Worm (Caenorhabditis elegans) whole organism, L3 larva: Measurements from ENCODE around the gene M01H9.2.
A peak's percentile ranks its signal among the peaks of the same experiment; 100 is the strongest.

Source experiments
- R02D3.7 ChIP-seq: fragments of 150-350 bp; optimal IDR thresholded peaks from 2 replicates; lab custom pipeline; 2014; ENCODE audit warnings: missing biosample characterization, missing genetic modification characterization
- aly-2 ChIP-seq: fragments of 150-350 bp; optimal IDR thresholded peaks from 2 replicates; lab custom pipeline; 2014; ENCODE audit warnings: missing biosample characterization, missing genetic modification characterization
- ama-1 ChIP-seq: fragments of 150-350 bp; optimal IDR thresholded peaks from 2 replicates; lab custom pipeline; 2018
- ceh-16 ChIP-seq: sonication (generic microtip); optimal IDR thresholded peaks from 2 replicates; lab custom pipeline; 2017; ENCODE audit warnings: missing biosample characterization, missing genetic modification characterization
- ceh-28 ChIP-seq: fragments of 150-350 bp; optimal IDR thresholded peaks from 2 replicates; lab custom pipeline; 2014; ENCODE audit warnings: missing biosample characterization, missing genetic modification reagents, missing genetic modification characterization
- ceh-82 ChIP-seq: fragments of 150-350 bp; optimal IDR thresholded peaks from 2 replicates; lab custom pipeline; 2014; ENCODE audit warnings: missing biosample characterization, missing genetic modification characterization
- ceh-9 ChIP-seq: sonication (generic microtip); optimal IDR thresholded peaks from 2 replicates; lab custom pipeline; 2018; ENCODE audit warnings: missing biosample characterization, missing genetic modification characterization
- daf-12 ChIP-seq: fragments of 150-350 bp; optimal IDR thresholded peaks from 2 replicates; lab custom pipeline; 2014; ENCODE audit warnings: missing biosample characterization, missing genetic modification reagents, missing genetic modification characterization
- egl-27 ChIP-seq: sonication (generic microtip); optimal IDR thresholded peaks from 4 replicates; lab custom pipeline; 2017; ENCODE audit warnings: missing biosample characterization, missing genetic modification reagents, missing genetic modification characterization
- egl-5 ChIP-seq: fragments of 150-350 bp; optimal IDR thresholded peaks from 2 replicates; lab custom pipeline; 2017; ENCODE audit warnings: missing biosample characterization, missing genetic modification reagents, missing genetic modification characterization, inconsistent platforms
- elt-1 ChIP-seq: fragments of 150-350 bp; optimal IDR thresholded peaks from 2 replicates; lab custom pipeline; 2014; ENCODE audit warnings: missing biosample characterization, missing genetic modification characterization
- elt-2 ChIP-seq: sonication (generic microtip); optimal IDR thresholded peaks from 2 replicates; lab custom pipeline; 2016; ENCODE audit warnings: missing genetic modification reagents, mild to moderate bottlenecking, missing genetic modification characterization, missing compliant biosample characterization
- elt-3 ChIP-seq, 3 experiments: fragments of 150-350 bp in 1 of 3; sonication (generic microtip) in 2 of 3; optimal IDR thresholded peaks; 2 replicates in 2 of 3; 4 replicates in 1 of 3; lab custom pipeline; 2014 to 2017; ENCODE audit warnings: missing biosample characterization in 3 of 3, missing genetic modification characterization in 3 of 3
- fkh-10 ChIP-seq: sonication (generic microtip); optimal IDR thresholded peaks from 2 replicates; lab custom pipeline; 2017; ENCODE audit warnings: missing biosample characterization, missing genetic modification reagents, missing genetic modification characterization
- fkh-2 ChIP-seq: fragments of 150-350 bp; optimal IDR thresholded peaks from 2 replicates; lab custom pipeline; 2014; ENCODE audit warnings: missing biosample characterization, missing genetic modification reagents, missing genetic modification characterization
- fos-1 ChIP-seq: fragments of 150-350 bp; optimal IDR thresholded peaks from 2 replicates; lab custom pipeline; 2014; ENCODE audit warnings: missing biosample characterization, missing genetic modification characterization
- lin-39 ChIP-seq: fragments of 150-350 bp; optimal IDR thresholded peaks from 2 replicates; lab custom pipeline; 2018; ENCODE audit warnings: missing biosample characterization, missing genetic modification reagents, missing genetic modification characterization
- lsy-12 ChIP-seq: sonication (generic microtip); optimal IDR thresholded peaks from 2 replicates; lab custom pipeline; 2016; ENCODE audit warnings: mild to moderate bottlenecking, missing genetic modification characterization, missing compliant biosample characterization
- mml-1 ChIP-seq: fragments of 150-350 bp; sonication (generic microtip); optimal IDR thresholded peaks from 3 replicates; lab custom pipeline; 2014; ENCODE audit warnings: missing biosample characterization, missing genetic modification characterization
- nfya-1 ChIP-seq: sonication (generic microtip); optimal IDR thresholded peaks from 2 replicates; lab custom pipeline; 2017; ENCODE audit warnings: missing genetic modification characterization, mild to moderate bottlenecking, missing compliant biosample characterization, antibody characterized with exemption, moderate library complexity; ENCODE audit not compliant: insufficient read depth
- nhr-11 ChIP-seq: fragments of 150-350 bp; optimal IDR thresholded peaks from 2 replicates; lab custom pipeline; 2014; ENCODE audit warnings: missing biosample characterization, missing genetic modification characterization
- nhr-23 ChIP-seq: fragments of 150-350 bp; optimal IDR thresholded peaks from 2 replicates; lab custom pipeline; 2014; ENCODE audit warnings: missing biosample characterization, missing genetic modification reagents, missing genetic modification characterization
- nhr-237 ChIP-seq: fragments of 150-350 bp; optimal IDR thresholded peaks from 2 replicates; lab custom pipeline; 2014; ENCODE audit warnings: missing biosample characterization, missing genetic modification characterization
- nhr-28 ChIP-seq: fragments of 150-350 bp; optimal IDR thresholded peaks from 2 replicates; lab custom pipeline; 2014; ENCODE audit warnings: missing biosample characterization, missing genetic modification characterization
- nhr-43 ChIP-seq: sonication (generic microtip); optimal IDR thresholded peaks from 2 replicates; lab custom pipeline; 2016; ENCODE audit warnings: mild to moderate bottlenecking, missing genetic modification characterization, missing compliant biosample characterization; ENCODE audit not compliant: poor library complexity, severe bottlenecking
- nhr-67 ChIP-seq: fragments of 150-350 bp; optimal IDR thresholded peaks from 2 replicates; lab custom pipeline; 2014; ENCODE audit warnings: missing biosample characterization, missing genetic modification characterization
- nhr-76 ChIP-seq: fragments of 150-350 bp; sonication (generic microtip); optimal IDR thresholded peaks from 5 replicates; lab custom pipeline; 2014; ENCODE audit warnings: missing biosample characterization, missing genetic modification characterization
- nhr-77 ChIP-seq: fragments of 150-350 bp; optimal IDR thresholded peaks from 2 replicates; lab custom pipeline; 2014; ENCODE audit warnings: missing biosample characterization, missing genetic modification characterization
- pha-4 ChIP-seq: fragments of 150-350 bp; optimal IDR thresholded peaks from 2 replicates; lab custom pipeline; 2014; ENCODE audit warnings: missing biosample characterization, missing genetic modification reagents, missing genetic modification characterization
- sea-2 ChIP-seq: fragments of 150-350 bp; sonication (generic microtip); optimal IDR thresholded peaks from 4 replicates; lab custom pipeline; 2014; ENCODE audit warnings: missing biosample characterization, missing genetic modification reagents, missing genetic modification characterization
- skn-1 ChIP-seq: fragments of 150-350 bp; optimal IDR thresholded peaks from 2 replicates; lab custom pipeline; 2014; ENCODE audit warnings: missing biosample characterization, missing genetic modification characterization
- snpc-4 ChIP-seq: fragments of 150-350 bp; optimal IDR thresholded peaks from 2 replicates; lab custom pipeline; 2014; ENCODE audit warnings: missing biosample characterization, missing genetic modification characterization
- tbx-2 ChIP-seq: sonication (generic microtip); optimal IDR thresholded peaks from 2 replicates; lab custom pipeline; 2016; ENCODE audit warnings: mild to moderate bottlenecking, missing genetic modification characterization, missing compliant biosample characterization
- unc-39 ChIP-seq: sonication (generic microtip); optimal IDR thresholded peaks from 4 replicates; lab custom pipeline; 2017; ENCODE audit warnings: missing biosample characterization, missing genetic modification characterization
- zag-1 ChIP-seq: fragments of 150-350 bp; optimal IDR thresholded peaks from 2 replicates; lab custom pipeline; 2014; ENCODE audit warnings: missing biosample characterization, missing genetic modification characterization
- ztf-11 ChIP-seq: fragments of 150-350 bp; optimal IDR thresholded peaks from 2 replicates; lab custom pipeline; 2014; ENCODE audit warnings: missing biosample characterization, missing genetic modification characterization
- ztf-4 ChIP-seq: fragments of 150-350 bp; optimal IDR thresholded peaks from 2 replicates; lab custom pipeline; 2014; ENCODE audit warnings: missing biosample characterization, missing genetic modification characterization

Gene M01H9.2

DNA sequence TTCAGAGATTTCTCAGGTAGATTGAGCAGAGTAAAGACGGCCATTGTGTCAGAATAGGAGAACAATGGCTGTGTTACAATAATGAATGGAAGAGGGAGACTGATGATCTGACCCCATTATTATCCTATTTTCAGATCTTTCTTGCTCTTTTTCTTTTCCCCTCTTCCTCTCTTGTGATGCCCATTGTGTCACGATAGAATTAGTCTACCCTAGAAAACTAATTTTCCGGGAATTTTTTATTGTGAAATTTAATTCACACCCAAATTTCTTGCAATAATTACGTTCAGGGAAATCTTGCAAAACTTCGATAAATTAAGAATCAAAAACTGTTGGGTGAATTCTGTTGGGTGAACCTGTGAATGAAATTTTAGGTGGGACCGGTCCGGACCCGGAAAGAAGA is 22.0 kb downstream of the M01H9.2 start, which contains the start of gene fbxb-75:
Gene fbxb-75, minus strand, starts transcription at position 101 of the 400 bp plus-strand sequence.
- TF ChIP-seq ztf-4 (tag; lab: Kevin White, UChicago), result no peak
- TF ChIP-seq sea-2, result no peak
- no peak for TF ChIP-seq egl-5
- no peak for TF ChIP-seq egl-27 (tag; lab: Kevin White, UChicago)
- no peak for TF ChIP-seq nhr-77 (tag; lab: Kevin White, UChicago)
- TF ChIP-seq nhr-43, result no peak
- no peak for TF ChIP-seq lin-39 (tag; lab: Kevin White, UChicago)
- no peak for TF ChIP-seq fkh-2 (tag; lab: Kevin White, UChicago)
- TF ChIP-seq ztf-11 (tag; lab: Kevin White, UChicago), result no peak
- TF ChIP-seq daf-12 (tag; lab: Kevin White, UChicago), result no peak
- TF ChIP-seq nhr-23 (tag; lab: Kevin White, UChicago), result no peak
- TF ChIP-seq ceh-16 (tag; lab: Kevin White, UChicago), result no peak
- TF ChIP-seq ceh-9 (tag; lab: Kevin White, UChicago), result no peak
- no peak for TF ChIP-seq ama-1 (lab: Kevin White, UChicago)
- TF ChIP-seq snpc-4, result no peak
- TF ChIP-seq, all 47 proteins: peak for 0

DNA sequence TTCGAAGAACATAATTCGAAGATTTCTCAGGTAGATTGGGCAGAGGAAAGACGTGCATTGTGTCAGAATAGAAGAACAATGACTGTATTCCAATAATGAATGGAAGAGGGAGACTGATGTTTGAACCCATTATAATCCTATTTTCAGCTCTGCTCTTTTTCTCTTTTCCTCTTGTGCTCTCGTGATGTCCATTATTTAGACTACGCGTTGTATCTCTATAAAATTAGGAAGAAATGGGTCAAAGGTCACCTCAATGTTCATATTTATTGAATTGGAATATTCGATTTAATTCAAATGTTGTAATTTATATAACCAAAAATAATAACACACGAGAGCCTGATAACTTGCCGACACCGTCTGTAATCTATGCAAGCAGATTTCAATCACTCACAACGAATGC is 23.8 kb downstream of the M01H9.2 start, which contains the start of gene fbxb-74:
Gene fbxb-74, minus strand, starts transcription at position 101 of the 400 bp plus-strand sequence.
- TF ChIP-seq elt-2 (tag; lab: Kevin White, UChicago) (no peak), ceh-82 (tag; lab: Kevin White, UChicago) (no peak), unc-39 (tag; lab: Kevin White, UChicago) (no peak), elt-3 (tag; optimal IDR thresholded peaks at IDR 0.05; lab: Kevin White, UChicago) (no peak), skn-1 (tag; lab: Kevin White, UChicago) (no peak), ceh-28 (tag; lab: Kevin White, UChicago) (no peak), ama-1 (lab: Kevin White, UChicago) (no peak), mml-1 (tag; lab: Kevin White, UChicago) (no peak), egl-5 (no peak), zag-1 (tag; lab: Kevin White, UChicago) (no peak), nhr-237 (tag; lab: Kevin White, UChicago) (no peak), pha-4 (tag; lab: Kevin White, UChicago) (no peak), lsy-12 (no peak), nhr-28 (tag; lab: Kevin White, UChicago) (no peak), nhr-67 (tag; lab: Kevin White, UChicago) (no peak)

DNA sequence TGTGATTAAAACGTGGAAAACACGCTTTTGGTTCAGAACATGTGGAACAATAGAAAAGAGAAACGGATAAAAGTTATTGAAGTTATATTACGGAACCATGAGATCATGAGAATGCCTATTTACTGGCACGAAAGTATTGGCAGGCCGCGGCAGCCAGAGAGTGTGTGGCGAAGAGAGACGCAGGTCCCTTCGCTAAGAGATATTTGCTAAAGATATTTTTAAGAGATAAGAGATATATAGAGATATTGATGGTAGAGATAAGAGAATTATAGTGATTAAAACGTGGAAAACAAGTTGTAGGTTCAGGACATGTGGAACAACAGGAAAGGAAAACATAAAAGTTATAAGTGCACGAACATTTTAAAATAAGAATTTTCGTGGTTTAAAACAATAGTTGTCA is 25.2 kb downstream of the M01H9.2 start:
- TF ChIP-seq sea-2, result no peak
- no peak for TF ChIP-seq nhr-76 (tag; lab: Kevin White, UChicago)
- peak; percentile 81 for TF ChIP-seq elt-1 (tag; lab: Kevin White, UChicago)
- TF ChIP-seq fkh-10 (GFP tag; lab: Kevin White, UChicago), result no peak
- TF ChIP-seq nhr-23 (tag; lab: Kevin White, UChicago), result peak; percentile 20
- no peak for TF ChIP-seq snpc-4
- TF ChIP-seq ztf-11 (tag; lab: Kevin White, UChicago), result no peak

DNA sequence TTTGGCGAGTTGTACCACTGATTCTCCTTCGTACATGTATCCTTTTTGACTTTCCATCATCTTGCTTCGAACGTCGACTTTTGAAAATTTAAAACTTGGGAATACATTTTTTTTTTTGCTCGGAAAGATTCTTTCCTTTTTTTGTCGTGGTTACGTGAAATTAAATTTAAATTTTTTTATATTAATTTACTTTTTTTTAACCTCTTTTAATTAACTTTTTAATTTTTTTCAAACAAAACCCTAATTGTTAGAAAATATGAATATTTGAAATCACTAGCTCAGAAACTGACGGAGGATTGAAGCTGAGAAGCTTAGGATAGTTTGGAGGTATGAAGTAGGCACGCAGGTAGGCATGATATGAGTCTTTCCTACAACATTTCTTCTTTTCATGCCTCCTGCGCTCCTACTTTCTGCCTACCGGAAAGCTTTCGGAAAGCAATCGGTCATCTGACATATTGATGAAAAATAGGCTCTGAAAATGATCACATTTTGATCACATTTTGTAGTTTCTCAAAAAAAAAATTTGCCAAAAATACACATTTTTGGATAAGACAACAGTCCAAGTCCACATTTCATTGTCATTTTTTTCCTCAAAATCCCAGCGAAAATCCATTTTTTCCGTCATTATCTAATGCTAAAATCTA is 28.5 kb downstream of the M01H9.2 start, which contains the start of the genes R08C7.8 and R08C7.4:
Gene R08C7.8, minus strand, starts transcription at position 101 of the 644 bp plus-strand sequence.
Gene R08C7.4, plus strand, starts transcription at position 594 of the 644 bp plus-strand sequence.
- TF ChIP-seq egl-27 (tag; lab: Kevin White, UChicago), result no peak
- no peak for TF ChIP-seq nhr-28 (tag; lab: Kevin White, UChicago)

DNA sequence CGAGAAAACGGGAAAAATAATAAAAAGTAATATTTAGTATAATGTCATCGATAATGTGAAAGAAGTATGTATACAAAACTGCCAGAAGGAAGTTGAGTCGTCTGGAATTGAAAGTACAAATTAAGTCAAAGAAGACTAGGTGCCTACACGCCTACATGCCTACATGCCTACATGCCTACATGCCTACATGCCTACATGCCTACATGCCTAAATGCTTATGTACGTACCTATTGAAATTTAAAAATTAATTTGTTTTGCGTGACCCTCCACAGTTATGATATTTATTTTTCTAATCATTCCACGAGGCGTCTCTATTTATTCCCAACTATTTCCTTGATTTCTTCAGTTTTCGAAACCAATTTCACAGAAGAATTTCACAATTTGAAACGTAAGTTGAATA is 33.1 kb downstream of the M01H9.2 start, which contains the start of the genes str-185 and R08C7.5:
Gene str-185, minus strand, starts transcription at position 101 of the 400 bp plus-strand sequence.
Gene R08C7.5, plus strand, starts transcription at position 329 of the 400 bp plus-strand sequence.
- no peak for TF ChIP-seq fos-1 (tag; lab: Kevin White, UChicago)
- no peak for TF ChIP-seq nhr-28 (tag; lab: Kevin White, UChicago)
- no peak for TF ChIP-seq nhr-11 (tag; lab: Kevin White, UChicago)
- TF ChIP-seq R02D3.7, result no peak
- no peak for TF ChIP-seq ceh-16 (tag; lab: Kevin White, UChicago)
- TF ChIP-seq nhr-76 (tag; lab: Kevin White, UChicago), result no peak
- TF ChIP-seq ceh-28 (tag; lab: Kevin White, UChicago), result no peak
- no peak for TF ChIP-seq aly-2
- no peak for TF ChIP-seq ztf-4 (tag; lab: Kevin White, UChicago)
- no peak for TF ChIP-seq daf-12 (tag; lab: Kevin White, UChicago)
- TF ChIP-seq nhr-67 (tag; lab: Kevin White, UChicago), result no peak
- TF ChIP-seq tbx-2 (tag; lab: Kevin White, UChicago), result no peak
- no peak for TF ChIP-seq nfya-1 (tag; lab: Kevin White, UChicago)
